Fruit fly (Drosophila melanogaster): Measurements from ENCODE around the gene CG9547.
A peak's percentile ranks its signal among the peaks of the same experiment; 100 is the strongest.

The CG9547 gene

DNA sequence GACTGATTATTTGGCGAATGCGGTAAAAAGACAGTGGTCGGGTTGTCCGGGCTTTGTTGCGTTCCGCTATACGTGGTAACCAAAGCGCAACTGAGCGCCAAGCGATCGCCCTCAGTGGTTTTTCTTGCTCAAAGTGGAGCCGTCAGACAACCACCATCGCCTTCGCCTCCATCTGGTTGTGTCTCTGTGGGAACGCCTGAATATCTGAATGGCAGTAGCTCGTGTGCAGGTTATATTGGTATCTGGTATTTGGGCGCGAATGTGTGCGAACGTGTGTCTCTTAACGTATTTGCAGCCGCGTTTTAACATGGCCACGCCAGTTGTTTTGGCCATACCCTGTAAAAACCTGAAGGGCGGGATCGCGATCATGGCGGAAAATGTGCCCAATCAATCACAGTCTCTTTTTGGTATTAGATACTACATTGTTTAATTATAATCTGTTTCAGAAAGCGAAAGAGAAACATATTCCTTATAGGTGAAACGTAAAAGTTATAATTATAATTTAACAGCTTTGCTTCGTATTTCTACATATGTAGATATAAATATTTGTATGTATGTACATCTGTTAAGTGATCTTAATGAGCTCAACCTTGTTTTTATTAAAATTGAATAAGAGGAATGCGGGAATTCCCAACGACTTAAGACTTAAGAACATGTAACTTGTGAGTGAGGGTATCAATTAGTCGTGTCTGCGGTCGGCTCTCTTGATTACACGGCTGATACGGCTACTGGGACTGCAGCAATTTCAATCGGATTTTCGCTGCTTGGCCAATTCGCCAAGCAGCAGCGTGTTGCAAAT, 22.2 kb downstream of the CG9547 start (continued):
- no peak for TF ChIP-seq cas (GFP tag; IDR thresholded peaks at IDR 0.05)
- TF ChIP-seq amos (GFP tag; IDR thresholded peaks at IDR 0.05; ENCODE audit: partially characterized antibody) = no peak; the same call in 1 of the 2 replicates
- no peak for TF ChIP-seq dmrt11E (tag; optimal IDR thresholded peaks at IDR 0.05)
- TF ChIP-seq vnd (GFP tag; IDR thresholded peaks at IDR 0.05; ENCODE audit: partially characterized antibody) = no peak
- TF ChIP-seq Ets65A (GFP tag) = no peak
- TF ChIP-seq Mes4 (GFP tag; optimal IDR thresholded peaks at IDR 0.05) = no peak
- no peak for TF ChIP-seq ase (GFP tag; IDR thresholded peaks at IDR 0.05)
- peak; percentile 27 for TF ChIP-seq abd-A (tag; optimal IDR thresholded peaks at IDR 0.05)
- TF ChIP-seq bab2 (GFP tag; optimal IDR thresholded peaks at IDR 0.05) = no peak
- TF ChIP-seq ap (GFP tag; IDR thresholded peaks at IDR 0.05) = no peak
- no peak for TF ChIP-seq MTF-1 (GFP tag; optimal IDR thresholded peaks at IDR 0.05; ENCODE audit: borderline replicate concordance)
- TF ChIP-seq tup (GFP tag; optimal IDR thresholded peaks at IDR 0.05) = no peak
- no peak for TF ChIP-seq schlank (tag; optimal IDR thresholded peaks at IDR 0.05)
- peak; percentile 6 for TF ChIP-seq fd3F (GFP tag; optimal IDR thresholded peaks at IDR 0.05)
- TF ChIP-seq CG15696 (tag; optimal IDR thresholded peaks at IDR 0.05) = no peak
- TF ChIP-seq bbx (GFP tag; IDR thresholded peaks at IDR 0.05; ENCODE audit: partially characterized antibody) = peak; percentile 40; the same call in 1 of the 2 replicates
- peak; percentile 52 for TF ChIP-seq Sox100B (GFP tag; optimal IDR thresholded peaks at IDR 0.05)
- no peak for TF ChIP-seq pan (optimal IDR thresholded peaks at IDR 0.05)
- TF ChIP-seq pan (GFP tag; optimal IDR thresholded peaks at IDR 0.05 in 1 of 2, IDR thresholded peaks at IDR 0.05 in 1 of 2) = no peak
- no peak for TF ChIP-seq Aef1 (GFP tag; IDR thresholded peaks at IDR 0.05)
- TF ChIP-seq eve (GFP tag; optimal IDR thresholded peaks at IDR 0.05) = no peak
- no peak for TF ChIP-seq Vsx1 (GFP tag; optimal IDR thresholded peaks at IDR 0.05)
- no peak for TF ChIP-seq CG30020 (tag; optimal IDR thresholded peaks at IDR 0.05)
- TF ChIP-seq fd64A (GFP tag; optimal IDR thresholded peaks at IDR 0.05) = no peak
- TF ChIP-seq Hr51 (GFP tag; optimal IDR thresholded peaks at IDR 0.05) = peak in 1 of 2 experiments; percentile 39
- TF ChIP-seq Dfd (GFP tag; optimal IDR thresholded peaks at IDR 0.05) = no peak

DNA sequence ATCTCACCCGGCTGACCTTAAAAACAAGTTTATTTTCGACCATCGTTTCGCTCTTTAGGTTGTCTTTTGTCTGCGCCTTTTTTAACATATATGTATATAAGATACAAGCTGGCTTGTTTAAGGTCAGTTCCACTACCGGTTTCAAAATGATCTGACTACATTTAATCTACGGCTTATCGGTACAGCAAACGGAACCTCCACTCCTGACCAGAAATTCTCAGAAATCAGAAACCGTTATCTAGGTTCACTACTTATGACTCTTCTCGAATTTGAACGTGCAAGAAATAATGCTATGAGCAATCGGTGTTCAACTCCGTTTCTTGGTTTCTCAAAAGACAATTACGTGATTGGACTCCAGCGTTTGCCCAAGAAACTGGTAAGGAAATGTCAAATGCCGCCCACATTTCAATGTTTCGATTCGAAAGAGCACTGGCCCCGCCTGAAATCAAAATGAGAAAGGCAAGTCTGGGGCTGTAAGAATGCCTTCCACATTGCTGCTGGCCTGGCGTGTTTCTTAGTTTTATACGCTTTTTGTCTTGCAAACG, 24.2 kb downstream of the CG9547 start:
- TF ChIP-seq Ravus (GFP tag; IDR thresholded peaks at IDR 0.05) = no peak
- TF ChIP-seq Camta (GFP tag; optimal IDR thresholded peaks at IDR 0.05) = no peak
- TF ChIP-seq CG15269 (tag; optimal IDR thresholded peaks at IDR 0.05) = peak; percentile 31
- peak; percentile 45; the same call in 1 of the 4 replicates for TF ChIP-seq chinmo (GFP tag; IDR thresholded peaks at IDR 0.05; ENCODE audit: partially characterized antibody)
- 0 out of 2 replicates have a peak, but pooled peaks have one; percentile 18 for TF ChIP-seq nerfin-2 (GFP tag; IDR thresholded peaks at IDR 0.05; ENCODE audit: partially characterized antibody)
- TF ChIP-seq CG11695 (GFP tag; IDR thresholded peaks at IDR 0.05) = peak; percentile 55; the same call in 2 of the 3 replicates
- peak in 1 of 3 experiments; percentile 64 for TF ChIP-seq Stat92E (GFP tag; optimal IDR thresholded peaks at IDR 0.05)
- TF ChIP-seq CG13123 (GFP tag; optimal IDR thresholded peaks at IDR 0.05) = no peak
- TF ChIP-seq kni (GFP tag; optimal IDR thresholded peaks at IDR 0.05) = peak; percentile 20
- peak in 1 of 2 experiments; percentile 28 for TF ChIP-seq Hr78 (GFP tag; optimal IDR thresholded peaks at IDR 0.05)
- peak in 1 of 2 experiments; percentile 18 for TF ChIP-seq Eip74EF (GFP tag; optimal IDR thresholded peaks at IDR 0.05)

All from whole organism, embryonic.